Fruit fly (Drosophila melanogaster) Kc167 (cell line): ENCODE measurements around the gene CG42571.

Source experiments
- Myc ChIP-seq: fragments of >200 bp; optimal IDR thresholded peaks from 2 replicates; lab custom pipeline; 2017; ENCODE audit warnings: missing external identifiers
- Sin3A ChIP-seq: fragments of >200 bp; optimal IDR thresholded peaks from 2 replicates; lab custom pipeline; 2018; ENCODE audit warnings: missing external identifiers
- h ChIP-seq: fragments of >200 bp; optimal IDR thresholded peaks from 3 replicates; lab custom pipeline; 2018; ENCODE audit warnings: missing external identifiers
- insv ChIP-seq: fragments of >200 bp; optimal IDR thresholded peaks from 3 replicates; lab custom pipeline; 2018; ENCODE audit warnings: missing external identifiers
- psq ChIP-seq: fragments of >200 bp; optimal IDR thresholded peaks from 2 replicates; lab custom pipeline; 2017; ENCODE audit warnings: missing external identifiers
- ttk ChIP-seq: sonication (Bioruptor generic); optimal IDR thresholded peaks from 2 replicates; lab custom pipeline; 2017; ENCODE audit warnings: missing external identifiers

Gene CG42571

dm6 chr3L:15726799-15727198 lies 10.5 kb downstream of the CG42571 start:
- TF ChIP-seq psq (lab: Kevin White, UChicago) (no peak), h (no peak), insv (no peak), Myc (lab: Kevin White, UChicago) (no peak), ttk (no peak), Sin3A (lab: Kevin White, UChicago) (no peak)

dm6 chr3L:15728195-15728594 lies 11.9 kb downstream of the CG42571 start, which contains the start of gene comm:
comm (minus strand) TSS chr3L:15728430.
- TF ChIP-seq insv = no peak
- no peak for TF ChIP-seq psq (lab: Kevin White, UChicago)
- TF ChIP-seq ttk = no peak
- TF ChIP-seq Sin3A (lab: Kevin White, UChicago) = no peak
- no peak for TF ChIP-seq Myc (lab: Kevin White, UChicago)
- TF ChIP-seq h = no peak

dm6 chr3L:15729306-15730006 lies 13.2 kb downstream of the CG42571 start:
- TF ChIP-seq Myc (lab: Kevin White, UChicago) = no peak

dm6 chr3L:15731832-15732506 lies 15.7 kb downstream of the CG42571 start:
- no peak for TF ChIP-seq h
- TF ChIP-seq psq (lab: Kevin White, UChicago) = no peak
- no peak for TF ChIP-seq Sin3A (lab: Kevin White, UChicago)
- no peak for TF ChIP-seq Myc (lab: Kevin White, UChicago)
- no peak for TF ChIP-seq ttk
- no peak for TF ChIP-seq insv

dm6 chr3L:15740708-15741280 lies 24.5 kb downstream of the CG42571 start:
- no peak for TF ChIP-seq Sin3A (lab: Kevin White, UChicago)
- no peak for TF ChIP-seq Myc (lab: Kevin White, UChicago)
- no peak for TF ChIP-seq ttk
- TF ChIP-seq psq (lab: Kevin White, UChicago) = no peak
- no peak for TF ChIP-seq h
- no peak for TF ChIP-seq insv

- TF ChIP-seq Myc (lab: Kevin White, UChicago) = no peak
- no peak for TF ChIP-seq insv
- TF ChIP-seq psq (lab: Kevin White, UChicago) = no peak
- no peak for TF ChIP-seq ttk
- no peak for TF ChIP-seq h
- no peak for TF ChIP-seq Sin3A (lab: Kevin White, UChicago)
Measured at dm6 chr3L:15741843-15742242, 25.6 kb downstream of the CG42571 start.

dm6 chr3L:15746250-15746649 lies 30.0 kb downstream of the CG42571 start:
- TF ChIP-seq insv (no peak), Sin3A (lab: Kevin White, UChicago) (no peak), Myc (lab: Kevin White, UChicago) (no peak), ttk (no peak), h (no peak), psq (lab: Kevin White, UChicago) (no peak)

dm6 chr3L:15748376-15748955 lies 32.2 kb downstream of the CG42571 start:
- TF ChIP-seq h = no peak
- no peak for TF ChIP-seq Sin3A (lab: Kevin White, UChicago)
- TF ChIP-seq psq (lab: Kevin White, UChicago) = no peak
- no peak for TF ChIP-seq Myc (lab: Kevin White, UChicago)
- no peak for TF ChIP-seq ttk
- TF ChIP-seq insv = no peak

dm6 chr3L:15749276-15749675 lies 33.0 kb downstream of the CG42571 start:
- TF ChIP-seq insv = no peak
- TF ChIP-seq h = no peak
- no peak for TF ChIP-seq Sin3A (lab: Kevin White, UChicago)
- TF ChIP-seq ttk = no peak
- TF ChIP-seq Myc (lab: Kevin White, UChicago) = no peak
- TF ChIP-seq psq (lab: Kevin White, UChicago) = no peak

- no peak for TF ChIP-seq Myc (lab: Kevin White, UChicago)
Measured at dm6 chr3L:15752786-15753185, 36.5 kb downstream of the CG42571 start.

dm6 chr3L:15755114-15755513 lies 38.9 kb downstream of the CG42571 start:
- TF ChIP-seq h (no peak), Myc (lab: Kevin White, UChicago) (no peak), insv (no peak), ttk (no peak), psq (lab: Kevin White, UChicago) (no peak), Sin3A (lab: Kevin White, UChicago) (no peak)

- TF ChIP-seq Myc (lab: Kevin White, UChicago) (no peak), h (no peak), psq (lab: Kevin White, UChicago) (no peak), Sin3A (lab: Kevin White, UChicago) (no peak), insv (no peak), ttk (no peak)
Measured at dm6 chr3L:15757851-15758250, 41.6 kb downstream of the CG42571 start.

- no peak for TF ChIP-seq Sin3A (lab: Kevin White, UChicago)
- no peak for TF ChIP-seq insv
- no peak for TF ChIP-seq psq (lab: Kevin White, UChicago)
- TF ChIP-seq Myc (lab: Kevin White, UChicago) = no peak
- no peak for TF ChIP-seq ttk
Measured at dm6 chr3L:15758668-15759067, 42.4 kb downstream of the CG42571 start.
